Worm (Caenorhabditis elegans): ENCODE data around the gene chup-1.
A peak's percentile ranks its signal among the peaks of the same experiment; 100 is the strongest.

- TF ChIP-seq nhr-28 (tag; optimal IDR thresholded peaks at IDR 0.05) (no peak), egl-5 (tag; optimal IDR thresholded peaks at IDR 0.05) (no peak), snpc-4 (tag; optimal IDR thresholded peaks at IDR 0.05) (no peak), skn-1 (tag; optimal IDR thresholded peaks at IDR 0.05) (no peak), nfya-1 (tag; optimal IDR thresholded peaks at IDR 0.05; ENCODE audit: insufficient read depth) (no peak), elt-3 (tag; optimal IDR thresholded peaks at IDR 0.05) (no peak), mdl-1 (tag; optimal IDR thresholded peaks at IDR 0.05) (no peak), ceh-82 (tag; optimal IDR thresholded peaks at IDR 0.05) (no peak), pha-4 (tag; optimal IDR thresholded peaks at IDR 0.05) (no peak), ama-1 (optimal IDR thresholded peaks at IDR 0.05) (no peak), aly-2 (tag; optimal IDR thresholded peaks at IDR 0.05) (no peak), elt-2 (tag; optimal IDR thresholded peaks at IDR 0.05) (peak; percentile 95), elt-1 (tag; optimal IDR thresholded peaks at IDR 0.05) (no peak), ztf-11 (tag; optimal IDR thresholded peaks at IDR 0.05) (no peak)
These were observed 32.5 kb downstream of the chup-1 start, which contains the start of gene ifd-1 for ce11 chrX:8824437-8824836.
